Worm (Caenorhabditis elegans) whole organism, L2 larva: ENCODE measurements around the gene hpo-8.

ENCODE experiments used
- C34F6.9 ChIP-seq: fragments of 150-350 bp; optimal IDR thresholded peaks from 2 replicates; lab custom pipeline; 2014; ENCODE audit warnings: missing biosample characterization, missing genetic modification characterization
- F13H6.1 ChIP-seq: sonication (generic microtip); optimal IDR thresholded peaks from 2 replicates; lab custom pipeline; 2016; ENCODE audit warnings: missing genetic modification characterization, missing compliant biosample characterization
- R02D3.7 ChIP-seq: fragments of 150-350 bp; optimal IDR thresholded peaks from 2 replicates; lab custom pipeline; 2014; ENCODE audit warnings: missing biosample characterization, missing genetic modification characterization
- Y55F3AM.14 ChIP-seq: fragments of 200-800 bp; sonication (Bioruptor generic); optimal IDR thresholded peaks from 2 replicates; lab custom pipeline; 2018; ENCODE audit warnings: mild to moderate bottlenecking, missing genetic modification characterization, missing compliant biosample characterization
- ZK546.5 ChIP-seq: sonication (generic microtip); optimal IDR thresholded peaks from 2 replicates; lab custom pipeline; 2017; ENCODE audit warnings: missing biosample characterization, missing genetic modification characterization
- alr-1 ChIP-seq: fragments of 150-350 bp; optimal IDR thresholded peaks from 2 replicates; lab custom pipeline; 2014; ENCODE audit warnings: missing biosample characterization, missing genetic modification characterization
- aly-2 ChIP-seq: fragments of 150-350 bp; optimal IDR thresholded peaks from 2 replicates; lab custom pipeline; 2014; ENCODE audit warnings: missing biosample characterization, missing genetic modification characterization
- ama-1 ChIP-seq: fragments of 150-350 bp; optimal IDR thresholded peaks from 2 replicates; lab custom pipeline; 2018; ENCODE audit warnings: inconsistent platforms
- blmp-1 ChIP-seq: sonication (generic microtip); optimal IDR thresholded peaks from 2 replicates; lab custom pipeline; 2017; ENCODE audit warnings: missing genetic modification characterization, mild to moderate bottlenecking, missing compliant biosample characterization, antibody characterized with exemption, moderate library complexity; ENCODE audit not compliant: insufficient read depth
- ceh-16 ChIP-seq: fragments of 150-350 bp; optimal IDR thresholded peaks from 2 replicates; lab custom pipeline; 2014; ENCODE audit warnings: missing biosample characterization, missing genetic modification characterization
- ceh-82 ChIP-seq: fragments of 150-350 bp; optimal IDR thresholded peaks from 2 replicates; lab custom pipeline; 2014; ENCODE audit warnings: missing biosample characterization, missing genetic modification characterization
- crh-2 ChIP-seq: sonication (generic microtip); optimal IDR thresholded peaks from 2 replicates; lab custom pipeline; 2017; ENCODE audit warnings: missing biosample characterization, missing genetic modification characterization
- dmd-4 ChIP-seq: sonication (generic microtip); optimal IDR thresholded peaks from 2 replicates; lab custom pipeline; 2017; ENCODE audit warnings: missing biosample characterization, missing genetic modification characterization
- egl-27 ChIP-seq: sonication (generic microtip); optimal IDR thresholded peaks from 3 replicates; lab custom pipeline; 2017; ENCODE audit warnings: missing biosample characterization, missing genetic modification reagents, missing genetic modification characterization
- elt-1 ChIP-seq: fragments of 150-350 bp; optimal IDR thresholded peaks from 2 replicates; lab custom pipeline; 2014; ENCODE audit warnings: missing biosample characterization, missing genetic modification characterization
- elt-3 ChIP-seq: sonication (generic microtip); optimal IDR thresholded peaks from 2 replicates; lab custom pipeline; 2017; ENCODE audit warnings: missing biosample characterization, missing genetic modification characterization
- fos-1 ChIP-seq: fragments of 150-350 bp; optimal IDR thresholded peaks from 2 replicates; lab custom pipeline; 2014; ENCODE audit warnings: missing biosample characterization, missing genetic modification characterization
- gmeb-1 ChIP-seq: fragments of 150-350 bp; optimal IDR thresholded peaks from 2 replicates; lab custom pipeline; 2014; ENCODE audit warnings: missing biosample characterization, missing genetic modification characterization
- lin-11 ChIP-seq: fragments of 150-350 bp; sonication (generic microtip); optimal IDR thresholded peaks from 2 replicates; lab custom pipeline; 2014; ENCODE audit warnings: missing biosample characterization, missing genetic modification characterization, inconsistent platforms, mixed read lengths
- lin-13 ChIP-seq: fragments of 150-350 bp; optimal IDR thresholded peaks from 2 replicates; lab custom pipeline; 2014; ENCODE audit warnings: missing biosample characterization, missing genetic modification reagents, missing genetic modification characterization
- lin-39 ChIP-seq: fragments of 150-350 bp; optimal IDR thresholded peaks from 2 replicates; lab custom pipeline; 2014; ENCODE audit warnings: missing biosample characterization, missing genetic modification reagents, missing genetic modification characterization
- lsy-2 ChIP-seq, 2 experiments: fragments of 150-350 bp in 1 of 2; sonication (generic microtip) in 1 of 2; optimal IDR thresholded peaks; 2 replicates each; lab custom pipeline; 2014 to 2017; ENCODE audit warnings: missing biosample characterization in 2 of 2, missing genetic modification characterization in 2 of 2
- mab-5 ChIP-seq: fragments of 150-350 bp; optimal IDR thresholded peaks from 2 replicates; lab custom pipeline; 2014; ENCODE audit warnings: missing biosample characterization, missing genetic modification characterization
- mbf-1 ChIP-seq: sonication (generic microtip); optimal IDR thresholded peaks from 2 replicates; lab custom pipeline; 2017; ENCODE audit warnings: missing biosample characterization, missing genetic modification characterization
- mdl-1 ChIP-seq, 2 experiments: fragments of 150-350 bp in 1 of 2; sonication (generic microtip) in 1 of 2; optimal IDR thresholded peaks; 2 replicates each; lab custom pipeline; 2017; ENCODE audit warnings: missing biosample characterization in 2 of 2, missing genetic modification characterization in 2 of 2
- nhr-10 ChIP-seq: sonication (generic microtip); optimal IDR thresholded peaks from 2 replicates; lab custom pipeline; 2017; ENCODE audit warnings: missing biosample characterization, missing genetic modification characterization
- nhr-11 ChIP-seq: fragments of 150-350 bp; optimal IDR thresholded peaks from 2 replicates; lab custom pipeline; 2014; ENCODE audit warnings: missing biosample characterization, missing genetic modification characterization
- nhr-12 ChIP-seq: fragments of 150-350 bp; optimal IDR thresholded peaks from 2 replicates; lab custom pipeline; 2014; ENCODE audit warnings: missing biosample characterization, missing genetic modification characterization
- nhr-129 ChIP-seq: fragments of 150-350 bp; optimal IDR thresholded peaks from 2 replicates; lab custom pipeline; 2014; ENCODE audit warnings: missing biosample characterization, missing genetic modification characterization
- nhr-21 ChIP-seq: fragments of 150-350 bp; optimal IDR thresholded peaks from 2 replicates; lab custom pipeline; 2014; ENCODE audit warnings: missing biosample characterization, missing genetic modification characterization
- nhr-23 ChIP-seq: fragments of 150-350 bp; optimal IDR thresholded peaks from 2 replicates; lab custom pipeline; 2014; ENCODE audit warnings: missing biosample characterization, missing genetic modification reagents, missing genetic modification characterization
- nhr-237 ChIP-seq: fragments of 150-350 bp; optimal IDR thresholded peaks from 2 replicates; lab custom pipeline; 2014; ENCODE audit warnings: missing biosample characterization, missing genetic modification characterization
- nhr-25 ChIP-seq: fragments of 150-350 bp; sonication (generic microtip); optimal IDR thresholded peaks from 3 replicates; lab custom pipeline; 2014; ENCODE audit warnings: missing biosample characterization, missing genetic modification characterization
- nhr-6 ChIP-seq: fragments of 150-350 bp; optimal IDR thresholded peaks from 2 replicates; lab custom pipeline; 2014; ENCODE audit warnings: missing biosample characterization, missing genetic modification characterization
- nhr-77 ChIP-seq: fragments of 150-350 bp; optimal IDR thresholded peaks from 2 replicates; lab custom pipeline; 2014; ENCODE audit warnings: missing biosample characterization, missing genetic modification characterization
- peb-1 ChIP-seq: fragments of 150-350 bp; optimal IDR thresholded peaks from 2 replicates; lab custom pipeline; 2014; ENCODE audit warnings: missing biosample characterization, missing genetic modification characterization
- sem-4 ChIP-seq: fragments of 150-350 bp; optimal IDR thresholded peaks from 2 replicates; lab custom pipeline; 2014; ENCODE audit warnings: missing biosample characterization, missing genetic modification reagents, missing genetic modification characterization
- skn-1 ChIP-seq: sonication (generic microtip); optimal IDR thresholded peaks from 2 replicates; lab custom pipeline; 2017; ENCODE audit warnings: missing biosample characterization, missing genetic modification characterization
- sma-3 ChIP-seq: sonication (generic microtip); optimal IDR thresholded peaks from 2 replicates; lab custom pipeline; 2016; ENCODE audit warnings: missing genetic modification reagents, missing genetic modification characterization, missing compliant biosample characterization
- sma-9 ChIP-seq, 2 experiments: fragments of 150-350 bp in 1 of 2; sonication (generic microtip) in 1 of 2; optimal IDR thresholded peaks; 2 replicates each; lab custom pipeline; 2014 to 2016; ENCODE audit warnings: missing genetic modification characterization in 2 of 2, mild to moderate bottlenecking in 1 of 2, missing biosample characterization in 1 of 2, missing compliant biosample characterization in 1 of 2, missing genetic modification reagents in 1 of 2, moderate library complexity in 1 of 2
- snpc-4 ChIP-seq: fragments of 150-350 bp; optimal IDR thresholded peaks from 2 replicates; lab custom pipeline; 2014; ENCODE audit warnings: missing biosample characterization, missing genetic modification characterization
- unc-39 ChIP-seq: fragments of 150-350 bp; optimal IDR thresholded peaks from 2 replicates; lab custom pipeline; 2014; ENCODE audit warnings: missing biosample characterization, missing genetic modification characterization
- unc-55 ChIP-seq: fragments of 150-350 bp; sonication (generic microtip); optimal IDR thresholded peaks from 3 replicates; lab custom pipeline; 2014; ENCODE audit warnings: missing biosample characterization, missing genetic modification reagents, missing genetic modification characterization
- unc-62 ChIP-seq: fragments of 150-350 bp; optimal IDR thresholded peaks from 2 replicates; lab custom pipeline; 2014; ENCODE audit warnings: missing biosample characterization, missing genetic modification reagents, missing genetic modification characterization
- zag-1 ChIP-seq: fragments of 150-350 bp; optimal IDR thresholded peaks from 2 replicates; lab custom pipeline; 2014; ENCODE audit warnings: missing biosample characterization, missing genetic modification characterization
- ztf-1 ChIP-seq: fragments of 200-800 bp; sonication (Bioruptor generic); conservative IDR thresholded peaks from 2 replicates; pipeline ENCODE4 v1.3.6; 2022; ENCODE audit warnings: missing genetic modification characterization, missing compliant biosample characterization
- ztf-11 ChIP-seq: sonication (generic microtip); optimal IDR thresholded peaks from 2 replicates; lab custom pipeline; 2017; ENCODE audit warnings: missing biosample characterization, missing genetic modification characterization
- ztf-4 ChIP-seq: fragments of 150-350 bp; optimal IDR thresholded peaks from 2 replicates; lab custom pipeline; 2014; ENCODE audit warnings: missing biosample characterization, missing genetic modification characterization

Gene hpo-8

ce11 chrV:6879490-6879889 lies 40.4 kb downstream of the hpo-8 start:
- peak; percentile 61 for TF ChIP-seq sem-4 (tag; lab: Kevin White, UChicago)
- peak; percentile 95 for TF ChIP-seq F13H6.1 (tag; lab: Kevin White, UChicago)
- peak; percentile 62 for TF ChIP-seq mab-5 (tag; lab: Kevin White, UChicago)
- TF ChIP-seq sma-3 (GFP tag; lab: Kevin White, UChicago): peak; percentile 34
- TF ChIP-seq crh-2 (tag; lab: Kevin White, UChicago): peak; percentile 21
- no peak for TF ChIP-seq nhr-23 (tag; lab: Kevin White, UChicago)
- TF ChIP-seq elt-3 (tag; lab: Kevin White, UChicago): no peak
- peak; percentile 89 for TF ChIP-seq nhr-129 (tag; lab: Kevin White, UChicago)
- no peak for TF ChIP-seq ztf-1 (GFP tag; lab: Robert Waterston, UW)
- TF ChIP-seq nhr-12 (tag; lab: Kevin White, UChicago): no peak
- peak; percentile 50 for TF ChIP-seq ceh-16
- peak; percentile 34 for TF ChIP-seq snpc-4 (tag; lab: Kevin White, UChicago)
- peak; percentile 56 for TF ChIP-seq unc-39 (tag; lab: Kevin White, UChicago)
- no peak for TF ChIP-seq alr-1 (tag; lab: Kevin White, UChicago)
- no peak for TF ChIP-seq peb-1 (tag; lab: Kevin White, UChicago)
- peak; percentile 64 for TF ChIP-seq egl-27 (tag; lab: Kevin White, UChicago)
- TF ChIP-seq lsy-2 (tag; optimal IDR thresholded peaks at IDR 0.05; lab: Kevin White, UChicago): peak; percentile 61 to 67
- peak; percentile 67 for TF ChIP-seq ceh-82 (tag; lab: Kevin White, UChicago)
- peak; percentile 48 for TF ChIP-seq lin-39 (tag; lab: Kevin White, UChicago)
- TF ChIP-seq lin-13 (GFP tag; lab: Kevin White, UChicago): peak; percentile 55
- no peak for TF ChIP-seq ama-1 (lab: Kevin White, UChicago)
- peak; percentile 76 for TF ChIP-seq sma-9 (GFP tag; optimal IDR thresholded peaks at IDR 0.05; lab: Kevin White, UChicago)
- TF ChIP-seq sma-9 (tag; optimal IDR thresholded peaks at IDR 0.05; lab: Kevin White, UChicago): no peak
- no peak for TF ChIP-seq unc-62 (GFP tag; lab: Kevin White, UChicago)
- TF ChIP-seq nhr-21 (tag; lab: Kevin White, UChicago): peak; percentile 26
- no peak for TF ChIP-seq ZK546.5 (tag; lab: Kevin White, UChicago)
- TF ChIP-seq zag-1: peak; percentile 75
- no peak for TF ChIP-seq R02D3.7 (tag; lab: Kevin White, UChicago)
- peak; percentile 36 for TF ChIP-seq ztf-4 (tag; lab: Kevin White, UChicago)
- TF ChIP-seq mdl-1 (tag; optimal IDR thresholded peaks at IDR 0.05; lab: Kevin White, UChicago): peak; percentile 51 to 61
- TF ChIP-seq dmd-4 (tag; lab: Kevin White, UChicago): no peak
- peak; percentile 7 for TF ChIP-seq ztf-11 (tag; lab: Kevin White, UChicago)
- TF ChIP-seq C34F6.9 (tag; lab: Kevin White, UChicago): peak; percentile 82
- TF ChIP-seq skn-1: no peak
- peak; percentile 59 for TF ChIP-seq lin-11
- TF ChIP-seq elt-1: no peak
- TF ChIP-seq nhr-10 (tag; lab: Kevin White, UChicago): peak; percentile 0
- no peak for TF ChIP-seq nhr-77
- peak; percentile 11 for TF ChIP-seq gmeb-1 (tag; lab: Kevin White, UChicago)
- TF ChIP-seq Y55F3AM.14 (GFP tag; lab: Kevin White, UChicago): peak; percentile 30
- TF ChIP-seq nhr-6 (tag; lab: Kevin White, UChicago): peak; percentile 12
- no peak for TF ChIP-seq nhr-237 (tag; lab: Kevin White, UChicago)
- TF ChIP-seq fos-1 (tag; lab: Kevin White, UChicago): peak; percentile 67
- no peak for TF ChIP-seq nhr-11
- TF ChIP-seq nhr-25 (tag; lab: Kevin White, UChicago): peak; percentile 56
- TF ChIP-seq mbf-1 (tag; lab: Kevin White, UChicago): no peak
- TF ChIP-seq blmp-1 (tag; lab: Kevin White, UChicago): peak; percentile 38
- TF ChIP-seq unc-55 (GFP tag; lab: Kevin White, UChicago): peak; percentile 85
- no peak for TF ChIP-seq aly-2 (tag; lab: Kevin White, UChicago)
